Worm (Caenorhabditis elegans): ENCODE results near the gene icl-1.

DNA sequence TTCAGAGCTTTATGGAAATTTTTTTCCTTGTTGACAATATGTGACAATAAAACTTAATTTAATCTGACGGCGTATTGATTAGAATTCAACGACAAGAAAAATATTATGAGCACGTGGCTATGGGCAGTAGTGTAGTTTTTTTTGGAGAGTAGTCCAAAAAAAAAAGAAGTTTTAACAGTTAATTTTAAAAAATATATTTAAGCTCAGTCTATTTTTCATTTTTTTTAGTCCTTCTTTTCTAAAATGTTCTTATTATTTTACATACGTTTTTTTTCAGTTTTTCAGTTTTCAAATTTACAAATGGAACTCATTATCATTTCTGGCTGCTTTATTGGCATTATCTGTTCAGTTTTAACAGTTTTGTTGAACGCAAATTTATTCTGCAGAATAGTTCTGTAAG, 19.0 kb downstream of the icl-1 start, which contains the start of gene srbc-39:
- no peak for TF ChIP-seq ztf-23 (GFP tag; IDR thresholded peaks at IDR 0.05)
- no peak for TF ChIP-seq ref-1 (GFP tag; conservative IDR thresholded peaks at IDR 0.05)
- TF ChIP-seq klf-2 (GFP tag; conservative IDR thresholded peaks at IDR 0.05): no peak
- no peak for TF ChIP-seq cog-1 (tag; optimal IDR thresholded peaks at IDR 0.05)

All from whole organism, midembryonic.